Fruit fly (Drosophila melanogaster): ENCODE data around the gene Samuel.

Samuel gene

dm6 chr2L:10967257-10968008 is 99.4 kb downstream of the Samuel start (continued):
- TF ChIP-seq CG6791 (GFP tag; IDR thresholded peaks at IDR 0.05; ENCODE audit: partially characterized antibody) (peak; percentile 46; the same call in 2 of the 3 replicates), CG18599 (GFP tag; optimal IDR thresholded peaks at IDR 0.05) (peak; percentile 36), gem (tag; optimal IDR thresholded peaks at IDR 0.05) (no peak), fd96Cb (tag; optimal IDR thresholded peaks at IDR 0.05) (no peak), seq (GFP tag; IDR thresholded peaks at IDR 0.05) (no peak), repo (GFP tag; optimal IDR thresholded peaks at IDR 0.05) (no peak), CG11560 (tag; IDR thresholded peaks at IDR 0.05) (no peak), Vsx1 (GFP tag; optimal IDR thresholded peaks at IDR 0.05) (no peak), CG31365 (tag; optimal IDR thresholded peaks at IDR 0.05) (no peak), fd102C (GFP tag; optimal IDR thresholded peaks at IDR 0.05) (no peak), br (optimal IDR thresholded peaks at IDR 0.05) (no peak), sob (GFP tag; IDR thresholded peaks at IDR 0.05) (no peak), dmrt99B (tag; optimal IDR thresholded peaks at IDR 0.05) (no peak), Ets65A (GFP tag) (no peak), CG17612 (GFP tag; IDR thresholded peaks at IDR 0.05) (no peak), dm (GFP tag; optimal IDR thresholded peaks at IDR 0.05) (peak; percentile 66), sc (optimal IDR thresholded peaks at IDR 0.05) (no peak), sc (GFP tag; optimal IDR thresholded peaks at IDR 0.05) (no peak), Six4 (GFP tag; optimal IDR thresholded peaks at IDR 0.05) (no peak), Dfd (GFP tag; optimal IDR thresholded peaks at IDR 0.05) (no peak), CG18262 (tag; optimal IDR thresholded peaks at IDR 0.05) (no peak), CG6689 (GFP tag; IDR thresholded peaks at IDR 0.05) (no peak), aop (GFP tag; IDR thresholded peaks at IDR 0.05) (no peak), CG7839 (tag; optimal IDR thresholded peaks at IDR 0.05) (no peak), Tbp (GFP tag; optimal IDR thresholded peaks at IDR 0.05) (no peak), CG9932 (GFP tag; IDR thresholded peaks at IDR 0.05) (no peak), lbe (GFP tag; optimal IDR thresholded peaks at IDR 0.05) (no peak), az2 (GFP tag; optimal IDR thresholded peaks at IDR 0.05) (no peak), Ada2b (GFP tag; IDR thresholded peaks at IDR 0.05) (no peak), Optix (GFP tag; IDR thresholded peaks at IDR 0.05) (no peak; the same call in 2 of the 3 replicates), Lim3 (GFP tag; IDR thresholded peaks at IDR 0.05) (no peak), Xrp1 (GFP tag; IDR thresholded peaks at IDR 0.05) (no peak), CG15073 (GFP tag; optimal IDR thresholded peaks at IDR 0.05) (no peak), ftz-f1 (GFP tag; optimal IDR thresholded peaks at IDR 0.05) (peak; percentile 63), Stat92E (GFP tag; optimal IDR thresholded peaks at IDR 0.05) (no peak), CG12942 (GFP tag; optimal IDR thresholded peaks at IDR 0.05) (no peak), pzg (GFP tag; optimal IDR thresholded peaks at IDR 0.05) (peak; percentile 1), bsh (GFP tag; optimal IDR thresholded peaks at IDR 0.05) (peak; percentile 23 to 66), btn (GFP tag; optimal IDR thresholded peaks at IDR 0.05) (no peak), CG3726 (GFP tag; IDR thresholded peaks at IDR 0.05) (no peak), Dip2 (GFP tag; IDR thresholded peaks at IDR 0.05) (no peak), ci (GFP tag; IDR thresholded peaks at IDR 0.05) (0 out of 3 replicates have a peak, but pooled peaks have one; percentile 54), CG15696 (tag; optimal IDR thresholded peaks at IDR 0.05) (no peak), CG10274 (GFP tag; optimal IDR thresholded peaks at IDR 0.05) (no peak), Side (GFP tag; optimal IDR thresholded peaks at IDR 0.05) (peak; percentile 18), CG8089 (GFP tag; optimal IDR thresholded peaks at IDR 0.05) (no peak), kni (GFP tag; optimal IDR thresholded peaks at IDR 0.05) (peak; percentile 64), CG9437 (GFP tag; optimal IDR thresholded peaks at IDR 0.05) (no peak), CG17385 (GFP tag; optimal IDR thresholded peaks at IDR 0.05) (peak; percentile 8), Max (GFP tag; optimal IDR thresholded peaks at IDR 0.05) (peak; percentile 13), yki (optimal IDR thresholded peaks at IDR 0.05) (no peak), h (optimal IDR thresholded peaks at IDR 0.05) (no peak)

All from whole organism, embryonic.